Worm (Caenorhabditis elegans): ENCODE results near the gene srx-113.

srx-113 gene

DNA sequence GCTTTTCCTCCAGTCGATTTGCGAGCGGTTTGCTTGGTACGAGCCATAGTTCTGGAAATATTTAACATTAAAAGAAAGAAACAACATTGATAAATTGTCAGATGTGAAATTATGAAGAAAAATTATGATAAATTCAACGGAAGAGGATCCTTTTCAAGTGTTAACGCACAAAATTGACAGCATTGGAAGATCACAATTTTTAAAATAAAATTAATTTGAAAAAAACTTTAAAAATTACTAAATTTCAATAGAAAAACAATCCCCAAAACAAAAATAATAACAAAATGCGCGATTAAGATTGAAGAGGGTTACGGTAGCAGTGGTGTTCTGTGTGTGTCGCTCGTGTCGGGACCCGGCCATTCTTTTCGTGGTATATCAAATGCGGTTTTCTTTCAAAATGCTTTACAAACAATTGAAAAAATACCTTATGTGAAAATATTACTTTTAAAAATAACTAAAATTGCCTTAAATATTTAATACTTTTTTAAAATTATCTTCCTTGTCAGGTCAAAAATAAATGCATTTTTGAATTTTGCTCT lies 28.4 kb upstream of the srx-113 start, which contains the start of gene his-74:
Gene his-74, minus strand, starts transcription at position 51 of the 539 bp plus-strand sequence.
- TF ChIP-seq flt-1 (GFP tag; IDR thresholded peaks at IDR 0.05) = no peak
- no peak for TF ChIP-seq cog-1 (tag; optimal IDR thresholded peaks at IDR 0.05)
- no peak for TF ChIP-seq ztf-23 (GFP tag; IDR thresholded peaks at IDR 0.05)
- TF ChIP-seq ref-1 (GFP tag; conservative IDR thresholded peaks at IDR 0.05) = no peak
- TF ChIP-seq T22C8.4 (GFP tag; IDR thresholded peaks at IDR 0.05) = no peak

DNA sequence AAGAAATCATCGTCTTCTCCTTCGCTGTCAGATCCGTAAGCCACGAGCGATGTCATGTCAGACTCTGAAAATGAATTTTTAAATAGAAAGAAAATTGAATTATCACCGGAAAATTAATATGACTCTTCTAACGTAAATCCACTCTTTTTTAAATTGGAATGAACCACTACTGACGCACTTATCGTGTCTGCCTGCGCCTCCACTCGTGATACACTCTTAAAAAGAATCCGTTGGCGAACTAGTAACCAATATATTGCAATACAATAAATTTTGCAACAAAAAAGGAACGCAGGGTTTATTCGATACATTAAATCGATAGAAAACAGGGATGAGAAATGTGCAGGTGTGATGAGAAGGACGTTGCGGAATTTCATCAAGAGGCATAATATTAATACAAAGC lies 27.5 kb upstream of the srx-113 start, which contains the start of gene ccch-3:
Gene ccch-3, minus strand, starts transcription at position 262 of the 400 bp plus-strand sequence.
- TF ChIP-seq ztf-29 (GFP tag; IDR thresholded peaks at IDR 0.05) = no peak
- TF ChIP-seq ref-1 (GFP tag; conservative IDR thresholded peaks at IDR 0.05) = no peak
- no peak for TF ChIP-seq ztf-23 (GFP tag; IDR thresholded peaks at IDR 0.05)
- TF ChIP-seq T22C8.4 (GFP tag; IDR thresholded peaks at IDR 0.05) = no peak
- TF ChIP-seq med-1 (GFP tag; optimal IDR thresholded peaks at IDR 0.05; ENCODE audit: insufficient read depth) = no peak
- TF ChIP-seq cog-1 (tag; optimal IDR thresholded peaks at IDR 0.05) = no peak
- TF ChIP-seq klf-2 (GFP tag; conservative IDR thresholded peaks at IDR 0.05) = no peak
- TF ChIP-seq tab-1 (GFP tag; IDR thresholded peaks at IDR 0.05) = no peak
- TF ChIP-seq flt-1 (GFP tag; IDR thresholded peaks at IDR 0.05) = no peak

DNA sequence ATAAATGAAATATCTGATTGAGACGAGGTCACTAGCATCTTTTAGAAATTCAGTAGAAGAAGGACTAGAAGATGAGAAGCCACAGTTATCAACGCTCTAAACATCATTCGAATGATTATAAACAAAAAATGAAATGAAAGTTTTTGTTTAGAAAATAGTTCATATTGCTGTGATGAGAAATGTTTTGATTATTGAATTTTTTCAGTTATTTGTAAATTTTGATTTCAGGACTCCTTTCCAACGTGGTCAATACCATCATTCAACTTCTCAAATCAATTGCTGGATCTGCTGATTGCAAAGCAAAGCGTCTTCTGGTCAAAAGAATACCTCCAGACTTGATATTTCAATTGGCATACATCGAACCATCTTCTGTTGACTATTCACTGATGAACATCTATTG lies 26.2 kb upstream of the srx-113 start, which contains the start of gene W05B10.6:
Gene W05B10.6, minus strand, starts transcription at position 101 of the 400 bp plus-strand sequence.
- no peak for TF ChIP-seq klf-2 (GFP tag; conservative IDR thresholded peaks at IDR 0.05)
- no peak for TF ChIP-seq ref-1 (GFP tag; conservative IDR thresholded peaks at IDR 0.05)
- no peak for TF ChIP-seq cog-1 (tag; optimal IDR thresholded peaks at IDR 0.05)
- no peak for TF ChIP-seq T22C8.4 (GFP tag; IDR thresholded peaks at IDR 0.05)
- TF ChIP-seq ztf-29 (GFP tag; IDR thresholded peaks at IDR 0.05) = no peak
- TF ChIP-seq flt-1 (GFP tag; IDR thresholded peaks at IDR 0.05) = no peak
- no peak for TF ChIP-seq ztf-23 (GFP tag; IDR thresholded peaks at IDR 0.05)
- TF ChIP-seq med-1 (GFP tag; optimal IDR thresholded peaks at IDR 0.05; ENCODE audit: insufficient read depth) = no peak
- TF ChIP-seq tab-1 (GFP tag; IDR thresholded peaks at IDR 0.05) = no peak

DNA sequence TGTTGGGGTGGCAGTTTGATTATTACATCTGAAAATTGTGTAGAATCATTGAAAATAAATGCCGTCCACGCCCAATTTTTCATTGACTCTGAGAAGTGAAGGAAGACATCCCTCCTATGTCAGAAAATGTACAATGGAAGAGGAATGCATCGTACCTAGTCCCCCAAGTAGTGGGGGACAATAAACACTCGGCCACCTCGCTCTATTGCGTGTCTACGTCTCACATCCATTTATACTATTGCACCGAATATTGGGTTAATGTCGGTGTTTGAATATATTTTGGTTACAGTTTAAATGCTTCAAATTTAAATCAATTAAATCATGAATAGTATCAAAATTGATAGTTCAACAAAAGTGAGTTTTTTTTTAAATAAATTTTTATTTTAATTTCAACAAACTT lies 17.7 kb upstream of the srx-113 start, which contains the start of gene lin-25:
Gene lin-25, plus strand, starts transcription at position 290 of the 400 bp plus-strand sequence.
- no peak for TF ChIP-seq cog-1 (tag; optimal IDR thresholded peaks at IDR 0.05)
- TF ChIP-seq ztf-29 (GFP tag; IDR thresholded peaks at IDR 0.05) = no peak
- TF ChIP-seq ref-1 (GFP tag; conservative IDR thresholded peaks at IDR 0.05) = no peak
- TF ChIP-seq klf-2 (GFP tag; conservative IDR thresholded peaks at IDR 0.05) = no peak
- no peak for TF ChIP-seq ztf-23 (GFP tag; IDR thresholded peaks at IDR 0.05)
- no peak for TF ChIP-seq med-1 (GFP tag; optimal IDR thresholded peaks at IDR 0.05; ENCODE audit: insufficient read depth)
- TF ChIP-seq tab-1 (GFP tag; IDR thresholded peaks at IDR 0.05) = no peak
- no peak for TF ChIP-seq flt-1 (GFP tag; IDR thresholded peaks at IDR 0.05)
- TF ChIP-seq T22C8.4 (GFP tag; IDR thresholded peaks at IDR 0.05) = no peak

DNA sequence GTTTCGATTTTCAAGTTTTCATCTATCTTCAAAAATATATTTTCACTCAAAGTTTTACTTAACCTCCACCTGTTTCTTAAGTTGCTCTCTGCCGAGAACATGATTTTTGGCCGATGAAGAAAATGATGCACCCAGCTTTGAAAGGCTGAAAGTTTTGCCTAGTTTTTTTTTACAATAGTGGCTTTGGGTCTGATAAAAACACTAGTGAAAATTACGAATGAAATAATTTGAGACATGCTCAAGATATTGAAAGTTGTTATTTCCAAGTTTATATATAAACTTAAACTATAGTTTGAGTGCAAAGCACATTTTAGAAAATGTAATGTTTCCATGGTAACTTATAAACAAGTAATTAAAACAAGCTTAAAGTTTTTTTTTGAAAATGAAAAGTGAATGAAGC lies 17.3 kb upstream of the srx-113 start, which contains the start of gene gpa-9:
Gene gpa-9, minus strand, starts transcription at position 101 of the 400 bp plus-strand sequence.
- TF ChIP-seq flt-1 (GFP tag; IDR thresholded peaks at IDR 0.05) = no peak
- no peak for TF ChIP-seq T22C8.4 (GFP tag; IDR thresholded peaks at IDR 0.05)
- TF ChIP-seq med-1 (GFP tag; optimal IDR thresholded peaks at IDR 0.05; ENCODE audit: insufficient read depth) = no peak
- no peak for TF ChIP-seq tab-1 (GFP tag; IDR thresholded peaks at IDR 0.05)
- no peak for TF ChIP-seq ztf-23 (GFP tag; IDR thresholded peaks at IDR 0.05)
- no peak for TF ChIP-seq ref-1 (GFP tag; conservative IDR thresholded peaks at IDR 0.05)
- TF ChIP-seq ztf-29 (GFP tag; IDR thresholded peaks at IDR 0.05) = no peak
- TF ChIP-seq cog-1 (tag; optimal IDR thresholded peaks at IDR 0.05) = no peak
- TF ChIP-seq klf-2 (GFP tag; conservative IDR thresholded peaks at IDR 0.05) = no peak

DNA sequence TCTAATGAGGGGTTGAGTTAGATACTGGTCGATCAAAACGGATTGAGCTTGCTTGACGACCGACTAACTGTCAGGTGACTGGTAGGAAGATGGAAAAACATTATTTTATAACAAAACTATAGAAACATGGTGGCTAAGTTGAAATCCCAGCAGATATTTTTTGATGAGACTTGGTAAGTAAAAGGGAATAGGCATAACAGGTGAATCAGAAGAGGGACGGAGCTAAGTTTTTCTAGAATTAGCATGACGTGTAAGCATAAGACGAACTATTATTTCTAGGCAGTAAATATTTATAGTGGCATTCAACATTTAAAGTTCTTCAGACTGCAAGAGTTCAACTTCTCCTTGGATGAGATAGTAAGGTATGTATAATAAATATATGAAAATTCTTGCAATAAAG lies 12.6 kb upstream of the srx-113 start, which contains the start of gene F56H9.8:
Gene F56H9.8, plus strand, starts transcription at position 301 of the 400 bp plus-strand sequence.
- TF ChIP-seq flt-1 (GFP tag; IDR thresholded peaks at IDR 0.05) (no peak), ref-1 (GFP tag; conservative IDR thresholded peaks at IDR 0.05) (no peak), cog-1 (tag; optimal IDR thresholded peaks at IDR 0.05) (no peak), klf-2 (GFP tag; conservative IDR thresholded peaks at IDR 0.05) (no peak)

DNA sequence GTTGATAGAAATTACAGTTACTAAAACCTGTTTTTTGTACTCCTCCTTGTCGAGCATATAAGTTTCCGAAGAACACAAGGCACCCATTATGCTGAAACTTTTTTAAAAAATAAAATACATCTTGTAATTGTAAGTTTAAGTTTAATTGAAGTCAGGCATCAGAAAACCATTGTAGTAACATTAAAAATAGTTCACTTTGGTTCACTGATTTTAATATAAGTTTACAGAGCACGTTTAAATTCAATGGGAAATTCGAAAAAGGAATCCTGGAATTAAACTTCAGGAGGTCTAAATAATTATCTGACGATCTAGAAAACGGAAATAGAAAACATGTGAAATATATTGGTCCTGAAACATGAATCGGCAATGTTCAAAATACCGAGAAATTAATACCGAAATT lies 8.4 kb upstream of the srx-113 start, which contains the start of gene gpa-8:
Gene gpa-8, minus strand, starts transcription at position 101 of the 400 bp plus-strand sequence.
- TF ChIP-seq tab-1 (GFP tag; IDR thresholded peaks at IDR 0.05) (no peak), T22C8.4 (GFP tag; IDR thresholded peaks at IDR 0.05) (no peak), ztf-29 (GFP tag; IDR thresholded peaks at IDR 0.05) (no peak), klf-2 (GFP tag; conservative IDR thresholded peaks at IDR 0.05) (no peak), flt-1 (GFP tag; IDR thresholded peaks at IDR 0.05) (no peak), ztf-23 (GFP tag; IDR thresholded peaks at IDR 0.05) (no peak), cog-1 (tag; optimal IDR thresholded peaks at IDR 0.05) (no peak), med-1 (GFP tag; optimal IDR thresholded peaks at IDR 0.05; ENCODE audit: insufficient read depth) (no peak), ref-1 (GFP tag; conservative IDR thresholded peaks at IDR 0.05) (no peak)

DNA sequence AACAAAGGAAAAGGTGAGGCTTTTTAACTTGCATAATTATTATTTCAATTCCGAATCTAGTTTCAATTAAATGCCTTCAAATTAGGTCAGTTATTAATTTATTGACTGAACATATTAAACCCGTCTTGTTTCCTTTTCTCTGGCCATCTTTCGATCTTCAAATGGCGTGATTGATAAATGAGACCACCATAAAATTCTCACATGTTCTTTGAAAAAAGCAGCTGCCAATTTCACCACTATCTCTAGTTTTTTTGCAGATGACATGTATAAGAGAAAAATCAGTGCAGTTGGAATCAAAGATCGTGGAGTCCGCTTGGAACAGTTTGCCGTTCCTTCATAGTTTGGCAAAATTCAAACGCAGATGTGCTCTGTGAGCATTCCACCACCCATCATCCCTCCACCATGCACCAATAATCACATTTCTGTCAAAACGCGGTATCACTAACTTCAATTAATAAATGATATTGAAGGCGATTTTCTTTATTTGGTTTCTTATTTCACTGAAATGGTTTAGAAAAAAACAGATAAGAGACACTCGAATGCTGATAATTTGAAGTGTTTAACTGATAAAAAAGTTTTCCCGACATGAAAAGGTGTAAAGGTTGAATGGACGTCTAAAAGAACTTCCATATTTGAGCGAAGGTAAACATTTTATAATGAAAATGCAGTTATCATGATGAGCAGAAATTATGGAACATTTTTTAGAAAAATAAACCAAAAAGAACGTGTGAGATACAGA lies 6.0 kb upstream of the srx-113 start:
- TF ChIP-seq med-1 (GFP tag; optimal IDR thresholded peaks at IDR 0.05; ENCODE audit: insufficient read depth) = no peak
- no peak for TF ChIP-seq ref-1 (GFP tag; conservative IDR thresholded peaks at IDR 0.05)
- TF ChIP-seq tab-1 (GFP tag; IDR thresholded peaks at IDR 0.05) = no peak
- no peak for TF ChIP-seq ztf-29 (GFP tag; IDR thresholded peaks at IDR 0.05)
- TF ChIP-seq flt-1 (GFP tag; IDR thresholded peaks at IDR 0.05) = no peak
- TF ChIP-seq T22C8.4 (GFP tag; IDR thresholded peaks at IDR 0.05) = no peak
- no peak for TF ChIP-seq klf-2 (GFP tag; conservative IDR thresholded peaks at IDR 0.05)
- TF ChIP-seq cog-1 (tag; optimal IDR thresholded peaks at IDR 0.05) = no peak
- no peak for TF ChIP-seq ztf-23 (GFP tag; IDR thresholded peaks at IDR 0.05)

DNA sequence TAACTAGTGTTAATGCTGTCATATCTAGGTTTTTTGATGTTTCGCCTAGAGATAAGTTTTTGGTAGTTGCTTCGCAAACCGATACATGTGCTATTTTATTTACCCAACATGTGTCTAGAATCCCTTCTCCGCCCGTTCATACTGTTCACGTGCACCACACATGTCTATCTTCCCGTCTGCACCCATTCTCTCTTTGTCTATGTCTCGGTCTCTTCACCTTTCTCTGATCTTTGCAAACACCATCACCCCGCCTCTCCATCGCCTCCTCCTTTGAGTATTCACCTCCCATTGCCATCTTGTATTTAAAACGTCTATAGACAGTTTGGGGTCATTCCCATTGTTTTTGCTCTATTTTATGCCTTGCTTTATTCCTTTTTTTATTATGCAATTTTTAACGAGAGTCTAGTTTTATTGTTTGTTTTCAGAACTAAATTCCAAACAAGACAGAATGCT lies 5.3 kb upstream of the srx-113 start, which contains the start of gene F56H9.2:
Gene F56H9.2, plus strand, starts transcription at position 426 of the 453 bp plus-strand sequence.
- TF ChIP-seq ztf-23 (GFP tag; IDR thresholded peaks at IDR 0.05) (0 out of 2 replicates have a peak, but pooled peaks have one; percentile 48), tab-1 (GFP tag; IDR thresholded peaks at IDR 0.05) (no peak)

Data from whole organism, midembryonic.